Worm (Caenorhabditis elegans) whole organism, L4 larva: ENCODE data around the gene col-186.

Experiments used
- T26A8.4 ChIP-seq: fragments of 200-800 bp; sonication (Bioruptor generic); IDR thresholded peaks from 2 replicates; pipeline ENCODE4 v1.3.6; 2022; ENCODE audit warnings: missing genetic modification characterization, missing compliant biosample characterization
- ZK337.2 ChIP-seq: fragments of 200-800 bp; sonication (Bioruptor generic); IDR thresholded peaks from 2 replicates; pipeline ENCODE4 v1.3.6; 2022; ENCODE audit warnings: missing genetic modification reagents, missing genetic modification characterization, missing compliant biosample characterization
- aly-2 ChIP-seq: sonication (generic microtip); optimal IDR thresholded peaks from 2 replicates; lab custom pipeline; 2018; ENCODE audit warnings: missing biosample characterization, missing genetic modification characterization
- egl-27 ChIP-seq: sonication (generic microtip); optimal IDR thresholded peaks from 3 replicates; lab custom pipeline; 2017; ENCODE audit warnings: missing biosample characterization, missing genetic modification reagents, missing genetic modification characterization
- madf-9 ChIP-seq: fragments of 200-800 bp; sonication (Bioruptor generic); conservative IDR thresholded peaks from 2 replicates; pipeline ENCODE4 v1.3.6; 2022; ENCODE audit warnings: missing genetic modification reagents, missing genetic modification characterization, missing compliant biosample characterization
- mep-1 ChIP-seq: fragments of 150-350 bp; sonication (generic microtip); optimal IDR thresholded peaks from 3 replicates; lab custom pipeline; 2014; ENCODE audit warnings: missing biosample characterization, missing genetic modification characterization
- nhr-11 ChIP-seq: fragments of 150-350 bp; optimal IDR thresholded peaks from 2 replicates; lab custom pipeline; 2014; ENCODE audit warnings: missing biosample characterization, missing genetic modification characterization
- nhr-77 ChIP-seq: fragments of 150-350 bp; optimal IDR thresholded peaks from 2 replicates; lab custom pipeline; 2014; ENCODE audit warnings: missing biosample characterization, missing genetic modification characterization
- zag-1 ChIP-seq: fragments of 150-350 bp; optimal IDR thresholded peaks from 2 replicates; lab custom pipeline; 2014; ENCODE audit warnings: missing biosample characterization, missing genetic modification characterization

ce11 chrX:15953086-15953485 lies 1.8 kb downstream of the col-186 start:
- TF ChIP-seq mep-1 (tag; lab: Kevin White, UChicago) (no peak), aly-2 (tag; lab: Kevin White, UChicago) (no peak), zag-1 (tag; lab: Kevin White, UChicago) (no peak), egl-27 (tag; lab: Kevin White, UChicago) (no peak), T26A8.4 (no peak), nhr-77 (tag; lab: Kevin White, UChicago) (no peak), madf-9 (GFP tag; lab: Robert Waterston, UW) (no peak), nhr-11 (tag; lab: Kevin White, UChicago) (no peak), ZK337.2 (GFP tag; lab: Robert Waterston, UW) (no peak)
